Fruit fly (Drosophila melanogaster) S2 (cell line): ENCODE results near the gene Mp.

Experiments used
- CG8478 ChIP-seq: fragments of >200 bp; optimal IDR thresholded peaks from 2 replicates; lab custom pipeline; 2018
- CTCF ChIP-seq, 2 experiments: fragments of >200 bp; optimal IDR thresholded peaks; 2 replicates each; lab custom pipeline; 2018

Gene Mp

DNA sequence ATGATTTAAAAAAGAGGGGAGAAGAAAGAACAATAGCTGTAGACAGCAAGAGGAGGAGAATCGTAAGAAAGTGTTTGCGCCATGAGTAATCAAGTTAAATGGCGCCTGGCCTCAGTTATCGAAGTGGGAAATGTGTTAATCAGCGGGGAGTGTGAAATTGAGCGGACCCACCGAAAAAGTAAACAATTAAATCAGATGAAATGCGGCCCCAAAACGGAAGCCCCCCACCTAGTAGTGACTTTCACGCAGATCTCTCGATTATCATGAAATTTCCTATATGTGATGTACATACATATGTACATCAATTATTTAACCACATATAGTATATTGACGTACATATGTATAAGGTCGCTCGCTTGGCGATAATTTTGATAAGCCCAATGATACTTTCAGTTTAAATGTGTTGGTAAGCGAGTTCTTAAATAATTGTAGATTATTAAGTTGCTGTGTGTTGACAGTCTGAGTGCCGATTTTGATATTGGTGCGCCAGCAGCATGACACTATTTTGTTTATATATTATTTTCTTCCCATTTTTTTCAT is 22.0 kb upstream of the Mp start:
- TF ChIP-seq CG8478, result no peak
- TF ChIP-seq CTCF (optimal IDR thresholded peaks at IDR 0.05; lab: Kevin White, UChicago), result no peak

DNA sequence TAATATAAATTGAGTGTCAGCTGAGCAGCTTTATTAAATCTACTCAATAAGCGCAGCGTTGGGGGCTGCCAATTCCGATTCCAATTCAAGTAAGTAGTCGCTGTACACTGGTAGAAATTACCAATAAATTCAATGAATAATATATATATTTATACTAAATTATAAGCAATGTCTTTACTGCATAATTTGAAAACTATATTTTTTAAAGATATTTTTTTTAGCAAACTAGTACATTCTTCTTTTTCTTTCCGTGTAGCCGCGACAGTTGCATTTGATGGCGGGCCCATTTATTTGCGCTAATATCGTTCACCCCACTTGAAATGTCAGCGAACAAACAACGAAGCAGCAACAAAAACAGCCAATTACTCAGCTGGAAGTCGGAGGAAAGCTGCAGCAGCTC is 21.3 kb upstream of the Mp start:
- TF ChIP-seq CG8478 (no peak), CTCF (optimal IDR thresholded peaks at IDR 0.05; lab: Kevin White, UChicago) (no peak)

DNA sequence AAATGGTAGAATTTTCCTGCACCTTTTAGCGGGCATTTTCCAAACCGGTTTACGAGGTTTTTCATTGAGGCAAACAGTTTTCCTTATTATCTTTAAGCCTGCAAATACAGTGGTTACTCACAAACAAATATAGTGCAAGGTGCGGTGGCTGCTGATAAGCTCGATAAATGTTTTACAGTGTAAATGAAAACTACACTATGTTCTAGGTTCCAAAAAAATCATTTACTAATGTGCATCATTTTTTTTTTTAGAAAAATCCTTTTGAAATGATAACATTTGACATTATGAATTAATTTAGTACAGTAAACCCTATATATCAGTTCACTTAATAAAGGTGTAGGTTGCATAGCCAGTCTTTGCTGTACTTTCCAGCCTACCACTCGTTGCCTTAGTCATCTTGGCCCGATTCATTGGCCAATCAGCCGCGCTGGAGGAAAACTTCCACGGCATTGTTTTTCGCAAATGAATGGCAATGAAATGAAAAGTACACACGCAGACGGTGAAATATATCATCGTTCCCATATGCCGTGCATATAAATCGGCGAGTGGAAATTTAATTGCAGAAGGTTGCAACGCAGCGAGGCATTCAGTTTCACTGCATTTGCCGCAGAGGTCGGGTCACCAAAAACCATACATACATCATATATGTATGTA is 20.5 kb upstream of the Mp start:
- TF ChIP-seq CTCF (optimal IDR thresholded peaks at IDR 0.05; lab: Kevin White, UChicago), result no peak
- TF ChIP-seq CG8478, result no peak

DNA sequence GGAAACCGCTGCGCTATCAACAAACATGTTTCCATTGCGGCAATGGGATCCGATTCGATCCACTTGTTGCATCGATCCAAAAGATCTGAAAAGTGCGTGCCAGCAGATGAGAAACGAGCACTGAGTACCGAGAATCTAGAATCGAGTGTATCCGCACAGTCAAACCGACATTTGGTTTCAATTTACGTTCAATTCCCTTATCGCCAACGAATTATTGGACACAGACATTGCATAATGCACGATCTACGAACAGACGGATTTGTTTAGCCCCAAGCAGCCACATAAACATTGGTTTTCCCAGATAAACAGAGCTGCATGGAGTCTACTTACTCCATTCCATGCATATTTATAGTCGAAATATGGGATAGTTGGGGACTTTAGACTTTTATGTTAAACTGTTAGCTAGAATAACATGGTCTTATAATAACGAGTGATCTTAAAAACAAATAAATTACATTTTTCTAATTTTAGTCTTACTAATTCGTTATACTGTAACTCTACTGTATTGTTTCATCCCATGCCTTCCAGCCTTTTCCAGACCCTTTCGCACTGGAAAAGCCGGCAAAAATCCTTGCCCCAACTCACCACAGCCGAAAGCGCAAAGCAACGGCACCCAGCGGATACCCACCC is 19.8 kb upstream of the Mp start:
- TF ChIP-seq CG8478, result no peak
- no peak for TF ChIP-seq CTCF (optimal IDR thresholded peaks at IDR 0.05; lab: Kevin White, UChicago)

DNA sequence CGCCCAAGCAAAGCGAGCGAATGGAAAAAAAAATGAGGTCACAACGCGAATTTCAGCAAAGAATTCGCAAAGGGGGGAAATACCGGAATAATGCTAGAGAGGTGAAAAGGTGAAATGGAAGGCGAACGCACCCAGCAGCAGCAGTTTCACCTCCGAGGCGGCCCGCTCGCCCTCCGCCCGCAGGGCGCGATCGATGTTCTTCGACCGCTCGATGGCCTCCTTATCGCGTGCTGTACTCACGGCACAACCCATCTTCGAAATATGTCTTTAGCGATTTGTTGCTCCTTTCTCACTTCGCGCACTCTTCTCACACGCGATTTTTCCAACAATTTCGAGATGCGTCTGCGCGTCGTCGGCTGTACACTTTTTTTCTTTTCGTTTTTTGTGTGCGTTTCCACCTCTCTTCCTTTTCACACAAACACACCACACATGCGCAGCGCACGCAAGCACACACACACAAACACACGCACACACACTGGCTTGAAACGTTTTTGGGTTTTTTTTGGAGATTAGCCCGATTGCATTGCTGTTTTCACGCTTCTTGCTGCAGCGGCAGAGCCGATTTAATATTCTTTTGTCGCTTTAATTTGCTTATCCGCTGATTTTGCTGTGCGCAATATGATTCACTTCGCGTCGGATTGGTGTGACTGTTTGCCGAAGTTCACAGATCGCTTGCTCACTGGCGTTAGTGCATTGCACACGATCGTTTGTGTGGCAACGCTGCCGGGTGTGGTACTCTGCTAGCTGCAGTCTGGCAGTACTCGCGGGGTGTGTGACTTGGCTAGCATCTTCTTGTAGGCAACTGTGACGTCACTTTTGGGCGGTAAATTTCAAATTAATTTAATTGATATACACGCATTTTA is 19.0 kb upstream of the Mp start, which contains the start of gene Galphai:
TSS of gene Galphai (minus strand) at position 658 of the 863 bp plus-strand sequence.
- no peak for TF ChIP-seq CG8478
- TF ChIP-seq CTCF (optimal IDR thresholded peaks at IDR 0.05; lab: Kevin White, UChicago), result peak; percentile 76

DNA sequence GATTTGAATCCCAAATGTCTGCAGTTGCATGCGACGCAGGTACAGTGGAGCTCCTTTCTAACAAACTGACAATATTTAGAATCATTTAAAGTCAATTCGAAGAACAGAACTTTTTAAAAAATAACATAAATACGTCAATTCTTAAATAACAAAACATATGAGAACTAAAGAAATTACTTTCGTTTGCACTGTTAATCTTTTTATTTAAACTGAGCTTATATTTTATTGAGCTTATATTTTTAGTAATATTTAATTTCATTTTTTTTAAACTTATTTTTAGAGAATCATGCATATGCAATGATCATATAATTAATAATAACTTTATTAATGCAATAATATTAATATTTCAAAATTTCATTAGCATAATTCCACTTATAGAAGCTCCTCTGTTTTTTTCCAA is 18.1 kb upstream of the Mp start:
- no peak for TF ChIP-seq CTCF (optimal IDR thresholded peaks at IDR 0.05; lab: Kevin White, UChicago)
- TF ChIP-seq CG8478, result no peak

DNA sequence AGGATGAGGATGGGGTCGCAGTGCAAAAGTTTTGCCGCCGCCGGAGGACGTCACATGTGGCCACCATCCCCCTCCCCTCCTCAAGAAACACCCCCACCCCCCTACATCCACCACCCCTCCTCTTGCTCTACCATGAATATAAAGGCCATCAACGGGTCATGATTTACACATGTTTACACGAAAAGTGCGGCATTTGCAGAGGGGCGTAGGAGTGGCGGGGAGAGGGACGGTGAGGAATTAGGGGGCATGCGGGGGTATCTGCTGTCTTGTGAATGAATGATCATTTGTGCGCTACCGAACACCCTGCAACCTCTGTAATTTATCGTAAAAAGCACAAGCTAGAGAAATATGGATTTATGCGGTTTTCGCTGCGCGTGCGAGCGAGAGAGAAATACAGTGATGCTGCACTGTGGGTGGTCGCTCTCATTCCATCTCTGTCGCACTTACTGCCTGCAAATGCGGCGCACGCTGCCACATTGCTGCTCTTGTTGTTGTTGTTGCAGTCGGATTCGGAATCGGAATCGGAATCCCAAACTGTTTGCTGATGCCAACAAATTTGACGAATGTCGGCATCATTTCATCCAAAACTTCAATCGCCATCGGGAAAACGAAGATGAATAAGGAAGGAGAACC is 17.4 kb upstream of the Mp start:
- TF ChIP-seq CTCF (optimal IDR thresholded peaks at IDR 0.05; lab: Kevin White, UChicago) (no peak), CG8478 (no peak)

DNA sequence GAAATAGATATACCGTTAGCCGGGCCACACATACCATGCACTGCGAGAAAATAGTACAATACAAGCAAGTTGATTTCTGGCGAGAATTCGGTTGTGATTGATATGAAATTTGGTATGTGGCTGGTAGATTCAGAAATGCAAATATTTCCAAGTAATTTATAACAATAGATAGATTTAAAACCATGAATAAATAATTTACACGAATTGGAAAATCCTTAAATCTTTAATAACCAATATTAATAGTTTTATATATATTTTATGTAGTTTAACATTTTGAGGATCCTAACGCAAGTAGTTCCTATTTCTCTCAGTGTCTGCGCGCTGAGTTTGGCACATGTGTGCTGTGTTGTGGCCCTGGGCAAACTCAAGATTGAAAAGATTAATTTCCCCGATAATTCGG is 16.8 kb upstream of the Mp start:
- TF ChIP-seq CTCF (optimal IDR thresholded peaks at IDR 0.05; lab: Kevin White, UChicago) (no peak), CG8478 (no peak)

DNA sequence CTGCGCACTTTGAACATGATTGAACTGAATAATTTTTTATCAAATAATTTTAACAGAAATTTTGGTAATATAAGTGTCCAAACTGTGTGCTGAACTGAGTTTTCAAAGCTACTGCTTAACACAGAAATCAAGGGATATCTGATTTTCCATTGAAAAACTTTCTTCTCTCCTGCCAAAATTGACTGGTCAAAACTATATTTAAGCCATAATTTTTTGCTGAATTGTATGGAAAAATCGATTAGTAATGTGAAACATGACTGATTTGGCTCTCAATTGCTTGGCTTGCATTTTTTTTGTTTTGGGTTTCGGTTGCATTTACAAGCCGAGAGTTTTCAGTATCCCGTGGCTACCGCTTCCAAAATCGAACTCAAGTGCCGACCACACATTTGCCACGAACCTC is 14.2 kb upstream of the Mp start, which contains the start of the genes CG32388 and CG43439:
TSS of gene CG32388 (minus strand) at position 101 of the 400 bp plus-strand sequence.
TSS of gene CG43439 (minus strand) at position 101 of the 400 bp plus-strand sequence.
- TF ChIP-seq CTCF (optimal IDR thresholded peaks at IDR 0.05; lab: Kevin White, UChicago), result no peak

DNA sequence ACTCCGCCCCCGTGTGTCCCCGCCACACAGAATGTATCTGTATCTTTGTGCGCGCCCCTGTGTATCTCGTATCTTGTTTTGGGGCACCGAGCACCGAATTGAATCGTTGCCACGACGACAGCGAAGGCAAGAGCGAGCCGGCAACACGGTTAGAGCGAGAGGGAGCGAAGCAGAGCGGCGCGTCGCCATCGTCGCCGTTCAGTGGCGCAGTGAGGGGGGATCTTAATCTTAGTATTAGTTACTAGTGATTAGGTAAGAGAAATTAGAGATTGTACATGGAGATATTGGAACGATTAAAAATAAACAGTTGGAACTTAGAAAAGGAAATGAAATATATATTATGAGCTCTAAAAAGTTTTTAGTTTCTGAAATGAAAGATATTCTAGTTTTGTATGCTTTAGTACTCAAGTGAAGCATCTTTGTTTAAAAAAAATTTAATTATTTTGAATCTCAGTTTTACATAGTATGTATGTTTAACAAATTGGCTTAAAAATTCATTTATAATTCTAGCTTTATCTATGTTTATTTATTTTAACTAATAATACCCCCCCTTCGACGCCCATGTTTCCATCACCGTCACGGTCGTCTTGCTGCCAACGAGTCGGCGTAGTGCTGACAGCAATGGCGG is 9.6 kb upstream of the Mp start:
- no peak for TF ChIP-seq CG8478
- no peak for TF ChIP-seq CTCF (optimal IDR thresholded peaks at IDR 0.05; lab: Kevin White, UChicago)

DNA sequence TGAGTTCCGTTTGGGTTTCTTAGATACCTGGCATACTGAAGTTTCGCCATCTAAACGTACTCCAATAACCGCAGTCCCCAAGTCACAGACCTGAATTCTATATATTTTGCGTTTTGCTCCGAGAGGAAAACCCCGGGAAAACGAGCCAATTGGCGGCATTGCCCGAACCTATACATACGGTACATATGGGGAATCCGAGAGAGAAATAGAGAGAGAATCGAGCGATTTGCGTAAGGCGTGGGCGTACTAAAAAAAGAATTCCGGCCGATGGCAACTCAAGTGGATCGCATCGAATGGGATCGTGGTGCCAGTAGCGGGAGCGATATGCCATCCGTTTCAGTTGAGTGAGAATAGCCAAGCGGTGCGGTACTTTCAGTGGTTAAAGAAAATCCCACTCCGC is 8.4 kb upstream of the Mp start, which contains the start of gene bin:
TSS of gene bin (plus strand) at position 335 of the 400 bp plus-strand sequence.
- TF ChIP-seq CTCF (optimal IDR thresholded peaks at IDR 0.05; lab: Kevin White, UChicago) (no peak), CG8478 (no peak)

DNA sequence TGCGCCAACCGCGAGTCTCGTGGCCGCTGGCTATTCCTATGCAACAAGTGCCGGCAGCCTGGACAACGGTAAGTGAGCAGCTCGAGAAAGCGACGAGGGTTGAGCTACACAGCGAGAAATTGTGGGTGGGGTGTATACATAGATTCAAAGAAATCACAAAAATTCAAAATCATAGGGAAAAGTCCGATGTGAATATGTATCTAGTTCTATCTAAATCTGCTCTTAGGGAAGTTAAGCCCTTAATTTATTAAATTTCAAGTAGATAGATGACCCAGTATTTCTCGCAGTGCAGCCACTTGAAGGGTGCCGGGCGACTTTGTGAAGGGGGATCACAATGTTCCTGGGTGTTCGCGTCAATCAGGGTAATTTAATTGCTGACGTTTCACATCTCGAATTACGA is 5.3 kb upstream of the Mp start:
- TF ChIP-seq CG8478 (no peak), CTCF (optimal IDR thresholded peaks at IDR 0.05; lab: Kevin White, UChicago) (no peak)

DNA sequence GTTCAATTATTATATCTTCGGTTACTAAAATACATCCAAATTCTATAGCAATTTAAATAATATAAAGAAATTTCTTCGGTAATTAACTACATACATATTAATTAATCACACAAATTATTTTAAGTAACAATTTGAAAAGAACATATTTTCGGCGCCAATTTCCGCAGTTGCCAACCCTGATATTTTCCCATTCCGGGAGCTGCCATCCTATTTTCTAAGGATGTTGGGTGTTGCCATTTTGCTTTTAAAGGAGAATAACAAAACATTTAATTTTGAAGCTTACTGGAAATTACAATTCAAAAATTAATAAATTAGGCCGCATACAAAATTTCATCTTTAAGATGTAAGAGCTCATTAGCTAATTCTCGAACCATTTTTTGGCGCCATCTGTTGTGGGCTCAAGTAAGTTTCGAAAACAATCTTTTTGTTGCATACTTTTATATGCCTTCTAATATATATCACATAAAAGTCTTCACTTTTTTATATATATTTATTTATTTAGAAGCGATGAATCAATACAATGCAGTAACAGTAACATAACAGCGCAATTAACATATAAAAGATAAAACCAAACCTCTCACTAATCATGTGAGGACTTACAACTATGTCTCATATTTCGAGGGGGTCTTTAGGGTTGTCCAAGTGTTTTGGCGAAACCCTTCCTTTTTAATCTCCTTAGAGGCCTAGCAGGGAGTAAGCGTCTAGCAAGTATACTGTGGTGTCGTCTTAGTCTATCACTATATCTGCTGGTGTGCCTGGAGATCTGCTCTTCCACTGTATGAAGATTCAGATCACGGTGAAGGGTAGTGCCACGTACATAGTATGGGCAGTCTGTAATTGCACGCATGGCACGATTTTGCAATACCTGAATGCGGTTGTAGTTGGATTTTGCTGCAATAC is 3.9 kb upstream of the Mp start:
- TF ChIP-seq CTCF (optimal IDR thresholded peaks at IDR 0.05; lab: Kevin White, UChicago), result peak; percentile 69 to 89

DNA sequence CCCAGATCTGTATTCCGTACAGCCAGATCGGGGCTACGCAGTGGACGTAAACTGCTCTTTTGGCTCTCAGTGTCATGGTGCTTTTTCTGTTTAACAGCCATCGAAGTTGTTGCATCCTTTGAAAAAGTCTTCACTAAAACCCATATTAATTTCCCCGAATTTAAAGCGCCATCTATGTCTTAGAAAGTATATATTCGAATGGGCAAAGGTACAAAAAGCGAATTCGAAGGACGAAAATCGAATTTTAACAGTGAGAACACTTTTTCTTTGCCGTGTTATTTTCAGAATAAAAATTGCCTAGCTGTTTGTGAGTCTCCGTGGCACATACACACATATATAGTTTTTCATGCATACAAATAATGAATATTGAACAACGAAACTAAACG is 3.3 kb upstream of the Mp start:
- no peak for TF ChIP-seq CG8478
- peak; percentile 81 to 86 for TF ChIP-seq CTCF (optimal IDR thresholded peaks at IDR 0.05; lab: Kevin White, UChicago)
